Worm (Caenorhabditis elegans): ENCODE measurements around the gene srx-128.

The srx-128 gene

DNA sequence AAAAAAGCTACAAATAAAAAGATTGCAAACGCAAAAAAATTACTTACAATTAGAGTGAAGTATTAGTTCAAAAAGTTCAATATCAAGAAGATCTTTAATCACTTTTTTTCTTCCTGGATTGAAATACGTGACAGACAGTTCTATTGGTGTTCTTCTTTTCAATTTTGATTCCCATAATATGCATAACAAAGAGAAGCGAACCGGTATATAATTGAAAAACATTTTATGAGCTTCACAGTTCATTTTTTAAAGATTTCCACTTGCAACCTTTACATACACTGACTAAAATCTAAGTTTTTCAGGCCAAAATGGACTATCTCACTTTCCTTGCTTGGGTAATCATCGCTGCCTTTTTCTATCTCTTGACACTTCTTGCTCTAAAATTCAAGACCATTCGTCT is 39.3 kb downstream of the srx-128 start, which contains the start of gene T22G5.1:
T22G5.1 (plus strand) TSS at position 301 of the 400 bp plus-strand sequence.
- TF ChIP-seq sox-2 (GFP tag; IDR thresholded peaks at IDR 0.05) = no peak
- no peak for TF ChIP-seq nfya-1 (tag; optimal IDR thresholded peaks at IDR 0.05)
- no peak for TF ChIP-seq pha-4 (tag; optimal IDR thresholded peaks at IDR 0.05)
- no peak for TF ChIP-seq C08G9.2 (tag; optimal IDR thresholded peaks at IDR 0.05)
- no peak for TF ChIP-seq unc-86 (tag; optimal IDR thresholded peaks at IDR 0.05)
- no peak for TF ChIP-seq ceh-22 (tag; optimal IDR thresholded peaks at IDR 0.05)
- no peak for TF ChIP-seq ama-1 (optimal IDR thresholded peaks at IDR 0.05)
- no peak for TF ChIP-seq pat-9 (tag; optimal IDR thresholded peaks at IDR 0.05)
- no peak for TF ChIP-seq lim-6 (tag; optimal IDR thresholded peaks at IDR 0.05)
- no peak for TF ChIP-seq K09A11.1 (tag; optimal IDR thresholded peaks at IDR 0.05; ENCODE audit: insufficient read depth)
- no peak for TF ChIP-seq ceh-19 (GFP tag; optimal IDR thresholded peaks at IDR 0.05)
- TF ChIP-seq sdc-2 (tag; optimal IDR thresholded peaks at IDR 0.05) = no peak
- TF ChIP-seq fax-1 (tag; optimal IDR thresholded peaks at IDR 0.05) = no peak
- no peak for TF ChIP-seq ets-4 (tag; optimal IDR thresholded peaks at IDR 0.05)
- TF ChIP-seq pqm-1 (tag; optimal IDR thresholded peaks at IDR 0.05) = no peak
- no peak for TF ChIP-seq ahr-1 (tag; optimal IDR thresholded peaks at IDR 0.05)
- no peak for TF ChIP-seq npax-4 (tag; optimal IDR thresholded peaks at IDR 0.05)

DNA sequence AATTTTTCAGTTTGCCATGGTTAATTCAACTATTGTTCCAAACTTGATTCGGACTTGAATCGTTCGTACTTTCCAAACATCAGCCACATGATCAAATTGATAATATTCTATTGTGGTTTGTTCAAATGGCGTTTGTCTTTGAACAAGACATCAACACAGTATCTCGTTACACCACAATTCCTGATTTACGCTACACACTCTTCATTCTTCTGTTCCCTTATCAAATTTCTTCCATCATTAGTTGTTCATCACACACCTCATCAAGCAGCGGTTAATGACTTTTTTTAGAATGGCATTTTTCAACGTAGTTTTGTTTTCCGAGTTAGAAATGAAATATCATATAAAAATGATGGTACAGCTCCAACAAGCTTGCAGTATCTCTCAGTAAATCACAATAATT is 41.0 kb downstream of the srx-128 start:
- TF ChIP-seq pqm-1 (tag; optimal IDR thresholded peaks at IDR 0.05) (no peak), ceh-24 (tag; optimal IDR thresholded peaks at IDR 0.05) (no peak), ttx-3 (tag; optimal IDR thresholded peaks at IDR 0.05) (no peak), odd-2 (tag; optimal IDR thresholded peaks at IDR 0.05) (no peak), elt-2 (tag; optimal IDR thresholded peaks at IDR 0.05) (no peak), hlh-6 (tag; optimal IDR thresholded peaks at IDR 0.05) (no peak), Y22D7AL.16 (tag; optimal IDR thresholded peaks at IDR 0.05) (no peak), zip-5 (tag; optimal IDR thresholded peaks at IDR 0.05) (no peak), pat-9 (tag; optimal IDR thresholded peaks at IDR 0.05) (no peak), unc-86 (tag; optimal IDR thresholded peaks at IDR 0.05) (no peak), ceh-31 (tag; optimal IDR thresholded peaks at IDR 0.05) (no peak), pha-2 (tag; optimal IDR thresholded peaks at IDR 0.05) (no peak), elt-4 (tag; optimal IDR thresholded peaks at IDR 0.05) (no peak), C38D4.7 (GFP tag; optimal IDR thresholded peaks at IDR 0.05) (no peak)

DNA sequence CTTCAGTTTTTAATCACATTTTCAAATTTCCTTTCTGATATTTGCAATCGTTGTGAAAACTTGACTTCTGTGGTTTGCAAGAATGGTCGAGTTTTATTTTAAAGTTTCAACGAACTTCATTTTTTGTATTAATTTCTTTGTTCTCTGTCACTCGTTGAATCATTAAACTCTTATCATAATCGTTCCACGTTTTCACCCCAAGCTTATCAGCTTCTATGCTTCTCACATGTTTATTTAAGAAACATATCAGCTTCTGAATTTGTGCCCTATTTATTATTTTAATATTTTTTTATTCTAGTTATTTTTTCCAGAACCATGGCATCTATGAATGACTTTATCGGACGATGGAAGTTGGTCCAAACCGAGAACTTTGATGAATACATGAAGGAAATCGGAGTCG is 42.0 kb downstream of the srx-128 start, which contains the start of gene lbp-7:
lbp-7 (plus strand) TSS at position 312 of the 400 bp plus-strand sequence.
- TF ChIP-seq pha-4 (tag; optimal IDR thresholded peaks at IDR 0.05) = no peak
- TF ChIP-seq dmd-4 (tag; optimal IDR thresholded peaks at IDR 0.05; ENCODE audit: borderline replicate concordance) = no peak
- TF ChIP-seq tbx-7 (tag; optimal IDR thresholded peaks at IDR 0.05) = no peak
- no peak for TF ChIP-seq unc-42 (tag; optimal IDR thresholded peaks at IDR 0.05)
- no peak for TF ChIP-seq nhr-11 (tag; optimal IDR thresholded peaks at IDR 0.05)
- TF ChIP-seq gmeb-2 (tag; optimal IDR thresholded peaks at IDR 0.05) = no peak
- no peak for TF ChIP-seq hlh-8 (tag; optimal IDR thresholded peaks at IDR 0.05)
- TF ChIP-seq ceh-22 (tag; optimal IDR thresholded peaks at IDR 0.05) = no peak
- TF ChIP-seq eyg-1 (tag; optimal IDR thresholded peaks at IDR 0.05) = no peak
- no peak for TF ChIP-seq hlh-30 (tag; optimal IDR thresholded peaks at IDR 0.05; ENCODE audit: insufficient read depth)
- no peak for TF ChIP-seq K09A11.1 (tag; optimal IDR thresholded peaks at IDR 0.05; ENCODE audit: insufficient read depth)
- TF ChIP-seq nhr-232 (tag; optimal IDR thresholded peaks at IDR 0.05) = no peak

DNA sequence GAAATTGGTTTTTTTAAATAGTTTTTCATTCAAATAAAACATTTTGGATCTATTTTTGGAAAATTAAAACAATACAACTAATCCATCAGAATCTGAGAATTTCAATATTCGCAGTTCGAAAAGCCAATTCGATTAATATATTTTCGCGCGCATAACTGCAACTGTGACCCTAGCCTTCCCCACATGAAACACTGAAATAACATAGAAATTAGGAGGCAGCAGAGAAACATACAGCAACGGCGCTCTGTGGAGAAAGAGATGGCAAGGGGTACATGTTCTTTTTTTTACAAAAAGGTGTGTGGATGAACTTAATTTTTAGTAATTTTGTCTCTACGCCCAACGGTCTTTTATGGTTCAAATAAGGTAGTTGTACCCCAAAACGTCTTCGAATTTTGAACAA is 42.9 kb downstream of the srx-128 start:
- TF ChIP-seq unc-42 (tag; optimal IDR thresholded peaks at IDR 0.05) (peak; percentile 18), hlh-15 (tag; optimal IDR thresholded peaks at IDR 0.05) (no peak), pax-1 (tag; optimal IDR thresholded peaks at IDR 0.05) (no peak), sdc-2 (tag; optimal IDR thresholded peaks at IDR 0.05) (no peak), lin-11 (tag; optimal IDR thresholded peaks at IDR 0.05) (no peak), nhr-232 (tag; optimal IDR thresholded peaks at IDR 0.05) (no peak), madf-2 (tag; optimal IDR thresholded peaks at IDR 0.05) (no peak)
